Worm (Caenorhabditis elegans): Measurements from ENCODE around the gene nhr-100.

- TF ChIP-seq lin-13 (GFP tag; optimal IDR thresholded peaks at IDR 0.05) (no peak), zag-1 (tag; optimal IDR thresholded peaks at IDR 0.05) (no peak), nhr-6 (tag; optimal IDR thresholded peaks at IDR 0.05) (no peak), ztf-4 (tag; optimal IDR thresholded peaks at IDR 0.05) (no peak), nhr-77 (tag; optimal IDR thresholded peaks at IDR 0.05) (no peak), ceh-16 (tag; optimal IDR thresholded peaks at IDR 0.05) (no peak)
These were observed at the start of gene nhr-100 for ce11 chrIV:9728376-9728775.

Measured in whole organism, L2 larva.